Fruit fly (Drosophila melanogaster): Measurements from ENCODE around the gene twy.

DNA sequence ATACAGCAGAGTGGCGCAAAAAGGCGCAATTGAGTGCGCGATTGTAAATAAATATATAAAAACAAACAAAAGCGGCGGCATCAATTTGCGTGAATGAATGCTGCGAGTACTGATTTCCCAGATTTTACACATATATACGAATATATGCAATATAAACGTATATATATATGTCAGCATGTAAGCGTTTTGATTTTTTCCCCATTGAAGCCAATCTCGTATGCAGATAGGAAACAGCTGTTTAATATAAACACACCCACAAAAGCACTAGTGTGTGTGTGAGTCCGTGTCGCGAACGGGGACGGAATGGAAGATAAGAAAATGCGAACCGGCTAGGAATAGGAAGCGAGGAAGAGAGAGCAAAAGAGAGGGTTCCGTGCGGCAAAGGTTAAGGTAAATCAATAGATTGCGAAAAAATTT is 4.1 kb downstream of the twy start:
- TF ChIP-seq Snoo (tag; optimal IDR thresholded peaks at IDR 0.05) (no peak), CG8159 (tag; optimal IDR thresholded peaks at IDR 0.05) (no peak), CG4496 (GFP tag; IDR thresholded peaks at IDR 0.05) (no peak), fd96Ca (GFP tag; IDR thresholded peaks at IDR 0.05) (no peak), CG8301 (tag; optimal IDR thresholded peaks at IDR 0.05) (no peak), Ets98B (GFP tag; IDR thresholded peaks at IDR 0.05) (0 out of 2 replicates have a peak, but pooled peaks have one; percentile 4), rn (GFP tag; IDR thresholded peaks at IDR 0.05) (no peak), CG9948 (tag; optimal IDR thresholded peaks at IDR 0.05) (no peak), EcR (GFP tag; optimal IDR thresholded peaks at IDR 0.05) (no peak)
